Fruit fly (Drosophila melanogaster): ENCODE data around the gene CG13775.

DNA sequence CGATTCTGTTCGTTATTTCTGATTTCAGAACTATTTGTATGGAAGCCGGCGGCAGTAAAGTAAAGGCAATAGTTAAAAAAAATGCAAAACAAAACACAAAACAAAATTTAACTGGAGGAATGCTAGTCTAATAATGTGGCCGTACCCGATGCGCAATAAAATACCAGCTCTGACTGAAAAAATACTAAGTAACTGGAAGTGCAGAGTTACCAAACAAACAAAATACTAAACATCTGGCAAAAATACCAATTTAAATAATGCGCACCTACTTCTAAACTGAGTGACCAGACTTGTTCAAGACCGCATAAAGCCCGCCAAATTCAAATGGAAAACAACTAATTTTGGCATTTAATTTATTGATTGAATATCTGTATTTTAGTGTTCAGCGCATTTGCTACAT, 42.8 kb downstream of the CG13775 start, which contains the start of gene Wee1:
- no peak for TF ChIP-seq Crg-1 (GFP tag; optimal IDR thresholded peaks at IDR 0.05)
- no peak for TF ChIP-seq CG7045 (GFP tag; optimal IDR thresholded peaks at IDR 0.05)
- no peak for TF ChIP-seq toe (GFP tag; optimal IDR thresholded peaks at IDR 0.05)
- TF ChIP-seq tj (GFP tag; optimal IDR thresholded peaks at IDR 0.05), result no peak
